Fruit fly (Drosophila melanogaster): Measurements from ENCODE around the gene Atg18a.

Gene Atg18a

dm6 chr3L:8175818-8176217 is 10.8 kb upstream of the Atg18a start, which contains the start of gene RecQ4 (continued):
- TF ChIP-seq CG1602 (GFP tag; optimal IDR thresholded peaks at IDR 0.05) (no peak), rib (GFP tag; IDR thresholded peaks at IDR 0.05) (no peak), CG3726 (GFP tag; IDR thresholded peaks at IDR 0.05) (no peak), Xrp1 (GFP tag; IDR thresholded peaks at IDR 0.05) (0 out of 2 replicates have a peak, but pooled peaks have one; percentile 15), Sry-β (GFP tag; optimal IDR thresholded peaks at IDR 0.05) (no peak), bbx (GFP tag; IDR thresholded peaks at IDR 0.05; ENCODE audit: partially characterized antibody) (no peak; the same call in 1 of the 2 replicates), emc (GFP tag; optimal IDR thresholded peaks at IDR 0.05) (no peak), amos (GFP tag; IDR thresholded peaks at IDR 0.05; ENCODE audit: partially characterized antibody) (peak; percentile 54), CG13894 (tag; optimal IDR thresholded peaks at IDR 0.05) (no peak), D19B (GFP tag; optimal IDR thresholded peaks at IDR 0.05) (no peak), Asciz (GFP tag; optimal IDR thresholded peaks at IDR 0.05) (no peak), CG10543 (GFP tag; optimal IDR thresholded peaks at IDR 0.05) (no peak), CG6272 (GFP tag; IDR thresholded peaks at IDR 0.05) (no peak), Nf-YA (GFP tag; IDR thresholded peaks at IDR 0.05) (no peak), sima (GFP tag; optimal IDR thresholded peaks at IDR 0.05) (no peak), Elba2 (GFP tag; optimal IDR thresholded peaks at IDR 0.05) (peak; percentile 14), bab2 (GFP tag; optimal IDR thresholded peaks at IDR 0.05) (no peak), CG11723 (GFP tag; optimal IDR thresholded peaks at IDR 0.05) (no peak), kay (GFP tag; optimal IDR thresholded peaks at IDR 0.05) (no peak), CG18764 (GFP tag; optimal IDR thresholded peaks at IDR 0.05) (no peak), Chrac-16 (GFP tag; optimal IDR thresholded peaks at IDR 0.05) (no peak), CG11695 (GFP tag; IDR thresholded peaks at IDR 0.05) (no peak), Gug (GFP tag; IDR thresholded peaks at IDR 0.05) (no peak), Nf-YC (tag; optimal IDR thresholded peaks at IDR 0.05) (no peak), BEAF-32 (GFP tag; optimal IDR thresholded peaks at IDR 0.05) (peak; percentile 36), croc (GFP tag; conservative IDR thresholded peaks at IDR 0.05) (no peak), CHES-1-like (GFP tag; optimal IDR thresholded peaks at IDR 0.05) (no peak), CG14667 (GFP tag; IDR thresholded peaks at IDR 0.05) (no peak), CG16813 (GFP tag; IDR thresholded peaks at IDR 0.05; ENCODE audit: partially characterized antibody) (peak; percentile 58), org-1 (GFP tag; optimal IDR thresholded peaks at IDR 0.05) (no peak), wdn (GFP tag; IDR thresholded peaks at IDR 0.05) (no peak), BtbVII (GFP tag; optimal IDR thresholded peaks at IDR 0.05) (no peak), Opbp (GFP tag; IDR thresholded peaks at IDR 0.05; ENCODE audit: partially characterized antibody) (peak; percentile 53; the same call in 1 of the 3 replicates), Sox102F (GFP tag; optimal IDR thresholded peaks at IDR 0.05) (no peak), bigmax (GFP tag; optimal IDR thresholded peaks at IDR 0.05) (peak; percentile 54), bsh (GFP tag; optimal IDR thresholded peaks at IDR 0.05) (no peak), CG9817 (tag; optimal IDR thresholded peaks at IDR 0.05) (no peak), toy (GFP tag; IDR thresholded peaks at IDR 0.05) (no peak), CG3407 (GFP tag; optimal IDR thresholded peaks at IDR 0.05) (no peak), dimm (GFP tag; IDR thresholded peaks at IDR 0.05) (no peak), CG17361 (GFP tag; IDR thresholded peaks at IDR 0.05) (no peak), Med (GFP tag) (no peak), slou (GFP tag; optimal IDR thresholded peaks at IDR 0.05) (no peak), Sry-δ (GFP tag; optimal IDR thresholded peaks at IDR 0.05) (peak; percentile 45), Aef1 (GFP tag; IDR thresholded peaks at IDR 0.05) (no peak), CG4360 (GFP tag; IDR thresholded peaks at IDR 0.05) (no peak), lbe (GFP tag; optimal IDR thresholded peaks at IDR 0.05) (no peak), sim (GFP tag; IDR thresholded peaks at IDR 0.05) (no peak), danr (GFP tag; IDR thresholded peaks at IDR 0.05) (no peak), D19A (tag; optimal IDR thresholded peaks at IDR 0.05) (no peak), CG6765 (GFP tag; optimal IDR thresholded peaks at IDR 0.05) (no peak), sens (GFP tag) (peak; percentile 77)

Measured in whole organism, embryonic.